Fruit fly (Drosophila melanogaster) whole organism, adult: Measurements from ENCODE around the gene upd2.

Experiments
- CG12768 ChIP-seq: fragments of 200-800 bp; sonication (Bioruptor generic); optimal IDR thresholded peaks from 2 replicates; lab custom pipeline; 2017; ENCODE audit warnings: missing biosample characterization, missing genetic modification characterization, mild to moderate bottlenecking, moderate library complexity, missing genetic modification reagents
- CG1620 ChIP-seq: fragments of 200-800 bp; sonication (Bioruptor generic); optimal IDR thresholded peaks from 2 replicates; lab custom pipeline; 2016; ENCODE audit warnings: missing biosample characterization, missing genetic modification characterization
- CG33017 ChIP-seq: fragments of 200-800 bp; sonication (Bioruptor generic); optimal IDR thresholded peaks from 2 replicates; lab custom pipeline; 2018; ENCODE audit warnings: missing biosample characterization, mild to moderate bottlenecking, missing genetic modification characterization, moderate library complexity
- CG7101 ChIP-seq: fragments of 200-800 bp; sonication (Bioruptor generic); optimal IDR thresholded peaks from 2 replicates; lab custom pipeline; 2018; ENCODE audit warnings: missing biosample characterization, mild to moderate bottlenecking, missing genetic modification characterization, moderate library complexity
- Clk ChIP-seq: fragments of 200-800 bp; sonication (Bioruptor generic); optimal IDR thresholded peaks from 2 replicates; lab custom pipeline; 2017; ENCODE audit warnings: missing biosample characterization, missing genetic modification characterization
- Mnt ChIP-seq: fragments of 200-800 bp; sonication (Bioruptor generic); optimal IDR thresholded peaks from 2 replicates; lab custom pipeline; 2016; ENCODE audit warnings: missing biosample characterization, mild to moderate bottlenecking, missing genetic modification characterization

- TF ChIP-seq Clk (GFP tag; lab: Kevin White, UChicago): no peak
- no peak for TF ChIP-seq CG7101
- TF ChIP-seq Mnt (GFP tag; lab: Kevin White, UChicago): no peak
- no peak for TF ChIP-seq CG12768 (GFP tag; lab: Kevin White, UChicago)
- no peak for TF ChIP-seq CG1620
- TF ChIP-seq CG33017 (tag; lab: Kevin White, UChicago): no peak
Measured at dm6 chrX:18259417-18259816, 16.3 kb upstream of the upd2 start, which contains the start of gene CG15059.
